Worm (Caenorhabditis elegans): ENCODE measurements around the gene H06I04.3.
A peak's percentile ranks its signal among the peaks of the same experiment; 100 is the strongest.

The H06I04.3 gene

ce11 chrIII:3070026-3070573 lies at the start of gene H06I04.3:
Gene H06I04.3, plus strand, starts transcription at chrIII:3070523.
- peak; percentile 39 for TF ChIP-seq mep-1 (tag; optimal IDR thresholded peaks at IDR 0.05)
- no peak for TF ChIP-seq mab-9 (GFP tag; IDR thresholded peaks at IDR 0.05)
- no peak for TF ChIP-seq snpc-4 (tag; optimal IDR thresholded peaks at IDR 0.05)
- TF ChIP-seq ceh-82 (tag; optimal IDR thresholded peaks at IDR 0.05), result peak in 2 of 3 experiments; percentile 27 to 34
- no peak for TF ChIP-seq hlh-17 (GFP tag; optimal IDR thresholded peaks at IDR 0.05; ENCODE audit: borderline replicate concordance)
- TF ChIP-seq nhr-84 (tag; optimal IDR thresholded peaks at IDR 0.05), result no peak
- no peak for TF ChIP-seq nhr-237 (tag; optimal IDR thresholded peaks at IDR 0.05)
- no peak for TF ChIP-seq zag-1 (tag; optimal IDR thresholded peaks at IDR 0.05)
- no peak for TF ChIP-seq irx-1 (tag; optimal IDR thresholded peaks at IDR 0.05)
- no peak for TF ChIP-seq unc-62 (GFP tag; optimal IDR thresholded peaks at IDR 0.05)
- TF ChIP-seq unc-86 (tag; optimal IDR thresholded peaks at IDR 0.05), result no peak
- no peak for TF ChIP-seq egl-13 (tag; optimal IDR thresholded peaks at IDR 0.05)
- TF ChIP-seq ces-1 (GFP tag; optimal IDR thresholded peaks at IDR 0.05), result no peak
- TF ChIP-seq snu-23 (GFP tag; optimal IDR thresholded peaks at IDR 0.05), result no peak
- peak; percentile 28 for TF ChIP-seq skn-1 (tag; optimal IDR thresholded peaks at IDR 0.05)
- no peak for TF ChIP-seq sup-37 (GFP tag; optimal IDR thresholded peaks at IDR 0.05)
- no peak for TF ChIP-seq xbp-1 (tag; optimal IDR thresholded peaks at IDR 0.05)
- no peak for TF ChIP-seq hpl-2 (GFP tag; optimal IDR thresholded peaks at IDR 0.05)
- no peak for TF ChIP-seq nhr-20 (tag; optimal IDR thresholded peaks at IDR 0.05)
- no peak for TF ChIP-seq swsn-7 (tag; optimal IDR thresholded peaks at IDR 0.05)
- TF ChIP-seq nhr-19 (GFP tag; conservative IDR thresholded peaks at IDR 0.05), result no peak
- TF ChIP-seq tlp-1 (tag; optimal IDR thresholded peaks at IDR 0.05), result no peak
- TF ChIP-seq nhr-90 (tag; optimal IDR thresholded peaks at IDR 0.05; ENCODE audit: poor library complexity), result no peak
- TF ChIP-seq Y116A8C.19 (tag; optimal IDR thresholded peaks at IDR 0.05; ENCODE audit: borderline replicate concordance), result no peak
- TF ChIP-seq grh-1 (GFP tag; IDR thresholded peaks at IDR 0.05), result no peak
- TF ChIP-seq lin-14 (GFP tag; optimal IDR thresholded peaks at IDR 0.05), result no peak
- TF ChIP-seq jun-1 (tag; optimal IDR thresholded peaks at IDR 0.05), result no peak
- TF ChIP-seq unc-98 (GFP tag; IDR thresholded peaks at IDR 0.05), result no peak
- TF ChIP-seq nhr-12 (tag; optimal IDR thresholded peaks at IDR 0.05), result no peak
- peak; percentile 45 to 88 for TF ChIP-seq efl-1 (optimal IDR thresholded peaks at IDR 0.05)
- peak; percentile 91 to 99 for TF ChIP-seq efl-1 (GFP tag; optimal IDR thresholded peaks at IDR 0.05 in 1 of 2)
- TF ChIP-seq unc-30 (tag; optimal IDR thresholded peaks at IDR 0.05), result no peak
- TF ChIP-seq fkh-8 (tag; optimal IDR thresholded peaks at IDR 0.05), result no peak
- no peak for TF ChIP-seq ceh-90 (tag; optimal IDR thresholded peaks at IDR 0.05)
- TF ChIP-seq pqm-1 (tag; optimal IDR thresholded peaks at IDR 0.05), result no peak
- no peak for TF ChIP-seq sptf-1 (tag; optimal IDR thresholded peaks at IDR 0.05)
- TF ChIP-seq C04F5.9 (tag; optimal IDR thresholded peaks at IDR 0.05), result no peak
- no peak for TF ChIP-seq aha-1 (tag; optimal IDR thresholded peaks at IDR 0.05)
- TF ChIP-seq dpl-1 (GFP tag; optimal IDR thresholded peaks at IDR 0.05), result peak; percentile 77 to 91 (median 85)
- TF ChIP-seq fkh-10 (GFP tag; optimal IDR thresholded peaks at IDR 0.05), result no peak
- no peak for TF ChIP-seq F16B12.6 (tag; optimal IDR thresholded peaks at IDR 0.05)
- no peak for TF ChIP-seq nhr-28 (tag; optimal IDR thresholded peaks at IDR 0.05)
- no peak for TF ChIP-seq mdl-1 (tag; optimal IDR thresholded peaks at IDR 0.05)
- TF ChIP-seq nhr-71 (tag; optimal IDR thresholded peaks at IDR 0.05), result no peak
- no peak for TF ChIP-seq ets-5 (GFP tag; IDR thresholded peaks at IDR 0.05)
- TF ChIP-seq lir-3 (tag; optimal IDR thresholded peaks at IDR 0.05; ENCODE audit: poor library complexity), result no peak
- TF ChIP-seq lin-15B (tag; optimal IDR thresholded peaks at IDR 0.05), result no peak
- TF ChIP-seq nhr-47 (tag; optimal IDR thresholded peaks at IDR 0.05), result no peak
- no peak for TF ChIP-seq nhr-85 (tag)
- no peak for TF ChIP-seq ceh-63 (GFP tag; optimal IDR thresholded peaks at IDR 0.05)
- no peak for TF ChIP-seq alr-1 (tag; optimal IDR thresholded peaks at IDR 0.05; ENCODE audit: borderline replicate concordance)
- no peak for TF ChIP-seq vab-15 (tag; optimal IDR thresholded peaks at IDR 0.05)
- TF ChIP-seq dsc-1 (tag; optimal IDR thresholded peaks at IDR 0.05), result no peak
- no peak for TF ChIP-seq ceh-88 (GFP tag; IDR thresholded peaks at IDR 0.05)

All from whole organism, L1 larva.